Fruit fly (Drosophila melanogaster): Measurements from ENCODE around the gene CG43056.

Gene CG43056

dm6 chr2L:4444457-4444856 lies 6.9 kb downstream of the CG43056 start, which contains the start of the genes morgue and Elp3 (continued):
- TF ChIP-seq sna (GFP tag; IDR thresholded peaks at IDR 0.05; ENCODE audit: partially characterized antibody) (peak; percentile 68), HLH3B (GFP tag; IDR thresholded peaks at IDR 0.05) (no peak), HHEX (GFP tag; optimal IDR thresholded peaks at IDR 0.05) (no peak), ham (GFP tag; IDR thresholded peaks at IDR 0.05) (no peak), CG31441 (GFP tag; IDR thresholded peaks at IDR 0.05) (no peak), CG6854 (GFP tag; optimal IDR thresholded peaks at IDR 0.05) (no peak), yki (optimal IDR thresholded peaks at IDR 0.05) (no peak), Mrtf (GFP tag; IDR thresholded peaks at IDR 0.05) (no peak), CG15479 (GFP tag; optimal IDR thresholded peaks at IDR 0.05) (no peak), Dfd (GFP tag; optimal IDR thresholded peaks at IDR 0.05) (no peak), MBD-R2 (GFP tag; IDR thresholded peaks at IDR 0.05) (peak; percentile 84), CG6175 (GFP tag; IDR thresholded peaks at IDR 0.05) (no peak), Xrp1 (GFP tag; IDR thresholded peaks at IDR 0.05) (0 out of 2 replicates have a peak, but pooled peaks have one; percentile 6), Camta (GFP tag; optimal IDR thresholded peaks at IDR 0.05) (no peak), HmgD (GFP tag; optimal IDR thresholded peaks at IDR 0.05) (no peak), dm (GFP tag; optimal IDR thresholded peaks at IDR 0.05) (peak; percentile 89), TFAM (GFP tag; optimal IDR thresholded peaks at IDR 0.05) (no peak), Six4 (GFP tag; optimal IDR thresholded peaks at IDR 0.05) (no peak), CG10209 (GFP tag; optimal IDR thresholded peaks at IDR 0.05) (no peak), Dll (GFP tag; IDR thresholded peaks at IDR 0.05; ENCODE audit: partially characterized antibody) (peak; percentile 65; the same call in 2 of the 4 replicates), CG17912 (GFP tag; optimal IDR thresholded peaks at IDR 0.05) (no peak), Stat92E (GFP tag; optimal IDR thresholded peaks at IDR 0.05) (peak in 1 of 3 experiments; percentile 23), bcd (GFP tag; optimal IDR thresholded peaks at IDR 0.05) (no peak), CG31388 (GFP tag; optimal IDR thresholded peaks at IDR 0.05) (no peak), Aef1 (GFP tag; IDR thresholded peaks at IDR 0.05) (no peak), CG9876 (GFP tag; optimal IDR thresholded peaks at IDR 0.05) (no peak), CG6791 (GFP tag; IDR thresholded peaks at IDR 0.05; ENCODE audit: partially characterized antibody) (peak; percentile 77), CG12071 (GFP tag; optimal IDR thresholded peaks at IDR 0.05) (no peak), Gug (GFP tag; IDR thresholded peaks at IDR 0.05) (no peak), chinmo (GFP tag; IDR thresholded peaks at IDR 0.05; ENCODE audit: partially characterized antibody) (0 out of 4 replicates have a peak, but pooled peaks have one; percentile 61), lilli (GFP tag; optimal IDR thresholded peaks at IDR 0.05) (no peak), trem (tag; optimal IDR thresholded peaks at IDR 0.05) (peak; percentile 91), CG17829 (tag; optimal IDR thresholded peaks at IDR 0.05) (peak; percentile 49), CG3407 (GFP tag; optimal IDR thresholded peaks at IDR 0.05) (no peak), pho (GFP tag; optimal IDR thresholded peaks at IDR 0.05) (no peak), Max (GFP tag; optimal IDR thresholded peaks at IDR 0.05) (peak; percentile 58), Myb (GFP tag; optimal IDR thresholded peaks at IDR 0.05) (peak; percentile 34), cwo (GFP tag; optimal IDR thresholded peaks at IDR 0.05) (peak; percentile 45), CG8290 (GFP tag; optimal IDR thresholded peaks at IDR 0.05) (no peak), CG8290 (tag; optimal IDR thresholded peaks at IDR 0.05) (peak in 1 of 2 experiments; percentile 50), phol (tag; optimal IDR thresholded peaks at IDR 0.05) (peak; percentile 11), CG32767 (GFP tag; IDR thresholded peaks at IDR 0.05) (peak; percentile 22; the same call in 1 of the 2 replicates), CG15011 (GFP tag; optimal IDR thresholded peaks at IDR 0.05) (no peak), CG18262 (tag; optimal IDR thresholded peaks at IDR 0.05) (no peak), Sox102F (GFP tag; optimal IDR thresholded peaks at IDR 0.05) (no peak), CG7987 (GFP tag; optimal IDR thresholded peaks at IDR 0.05) (no peak), CG30020 (tag; optimal IDR thresholded peaks at IDR 0.05) (peak; percentile 25), pzg (GFP tag; optimal IDR thresholded peaks at IDR 0.05) (peak; percentile 84), tup (GFP tag; optimal IDR thresholded peaks at IDR 0.05) (no peak), CG6272 (GFP tag; IDR thresholded peaks at IDR 0.05) (no peak), tna (GFP tag; IDR thresholded peaks at IDR 0.05; ENCODE audit: partially characterized antibody) (peak; percentile 83)

All from whole organism, embryonic.